Worm (Caenorhabditis elegans) whole organism, late embryonic: ENCODE results near the gene F01G10.4.

Source experiments
- C08G9.2 ChIP-seq: sonication (generic microtip); optimal IDR thresholded peaks from 2 replicates; lab custom pipeline; 2016; ENCODE audit warnings: mild to moderate bottlenecking, missing genetic modification characterization, moderate library complexity, missing compliant biosample characterization
- F13H6.1 ChIP-seq: sonication (generic microtip); optimal IDR thresholded peaks from 2 replicates; lab custom pipeline; 2016; ENCODE audit warnings: missing genetic modification characterization, missing compliant biosample characterization
- K02D7.2 ChIP-seq: sonication (generic microtip); optimal IDR thresholded peaks from 2 replicates; lab custom pipeline; 2017; ENCODE audit warnings: mild to moderate bottlenecking, missing genetic modification characterization, missing compliant biosample characterization
- T23F11.4 ChIP-seq: fragments of 200-800 bp; sonication (Bioruptor generic); optimal IDR thresholded peaks from 2 replicates; lab custom pipeline; 2018; ENCODE audit warnings: mild to moderate bottlenecking, missing genetic modification characterization, missing compliant biosample characterization
- Y22D7AL.16 ChIP-seq: sonication (generic microtip); optimal IDR thresholded peaks from 2 replicates; lab custom pipeline; 2016; ENCODE audit warnings: missing genetic modification characterization, missing compliant biosample characterization
- ahr-1 ChIP-seq: sonication (generic microtip); optimal IDR thresholded peaks from 2 replicates; lab custom pipeline; 2016; ENCODE audit warnings: missing genetic modification characterization, missing compliant biosample characterization
- ceh-14 ChIP-seq: sonication (generic microtip); optimal IDR thresholded peaks from 2 replicates; lab custom pipeline; 2016; ENCODE audit warnings: missing genotype, missing genetic modification characterization, missing compliant biosample characterization
- ceh-2 ChIP-seq: sonication (generic microtip); optimal IDR thresholded peaks from 2 replicates; lab custom pipeline; 2016; ENCODE audit warnings: missing genotype, missing genetic modification characterization, missing compliant biosample characterization
- ceh-31 ChIP-seq: sonication (generic microtip); optimal IDR thresholded peaks from 2 replicates; lab custom pipeline; 2016; ENCODE audit warnings: missing genetic modification characterization, missing compliant biosample characterization
- ceh-48 ChIP-seq: sonication (generic microtip); optimal IDR thresholded peaks from 2 replicates; lab custom pipeline; 2016; ENCODE audit warnings: missing genetic modification characterization, inconsistent platforms, missing compliant biosample characterization
- ceh-9 ChIP-seq: sonication (generic microtip); optimal IDR thresholded peaks from 2 replicates; lab custom pipeline; 2016; ENCODE audit warnings: mild to moderate bottlenecking, missing genetic modification characterization, inconsistent platforms, missing compliant biosample characterization
- dmd-4 ChIP-seq: sonication (generic microtip); optimal IDR thresholded peaks from 2 replicates; lab custom pipeline; 2016; ENCODE audit warnings: borderline replicate concordance, missing genetic modification characterization, missing compliant biosample characterization
- dve-1 ChIP-seq: sonication (generic microtip); optimal IDR thresholded peaks from 2 replicates; lab custom pipeline; 2017; ENCODE audit warnings: antibody characterized with exemption, mild to moderate bottlenecking, missing genetic modification characterization, missing compliant biosample characterization
- elt-4 ChIP-seq: sonication (generic microtip); optimal IDR thresholded peaks from 2 replicates; lab custom pipeline; 2016; ENCODE audit warnings: missing genetic modification characterization, missing compliant biosample characterization
- fax-1 ChIP-seq: sonication (generic microtip); optimal IDR thresholded peaks from 2 replicates; lab custom pipeline; 2016; ENCODE audit warnings: missing genotype, missing genetic modification characterization, missing compliant biosample characterization
- gmeb-2 ChIP-seq: sonication (generic microtip); optimal IDR thresholded peaks from 2 replicates; lab custom pipeline; 2016; ENCODE audit warnings: missing genetic modification characterization, inconsistent platforms, missing compliant biosample characterization
- hlh-13 ChIP-seq: fragments of 200-800 bp; sonication (Bioruptor generic); optimal IDR thresholded peaks from 2 replicates; lab custom pipeline; 2018; ENCODE audit warnings: mild to moderate bottlenecking, missing genetic modification characterization, missing compliant biosample characterization
- hlh-30 ChIP-seq: sonication (generic microtip); optimal IDR thresholded peaks from 2 replicates; lab custom pipeline; 2017; ENCODE audit warnings: antibody characterized with exemption, missing genetic modification characterization, missing compliant biosample characterization; ENCODE audit not compliant: insufficient read depth
- hlh-6 ChIP-seq: sonication (generic microtip); optimal IDR thresholded peaks from 2 replicates; lab custom pipeline; 2016; ENCODE audit warnings: missing genotype, missing genetic modification characterization, missing compliant biosample characterization
- hlh-8 ChIP-seq: sonication (generic microtip); optimal IDR thresholded peaks from 2 replicates; lab custom pipeline; 2016; ENCODE audit warnings: missing genotype, missing genetic modification characterization, missing compliant biosample characterization
- mec-3 ChIP-seq: sonication (generic microtip); optimal IDR thresholded peaks from 2 replicates; lab custom pipeline; 2016; ENCODE audit warnings: borderline replicate concordance, missing genetic modification characterization, missing compliant biosample characterization
- nfya-1 ChIP-seq: sonication (generic microtip); optimal IDR thresholded peaks from 2 replicates; lab custom pipeline; 2017; ENCODE audit warnings: missing genetic modification characterization, mild to moderate bottlenecking, missing compliant biosample characterization, antibody characterized with exemption, moderate library complexity
- nhr-11 ChIP-seq: fragments of 150-350 bp; optimal IDR thresholded peaks from 2 replicates; lab custom pipeline; 2014; ENCODE audit warnings: missing biosample characterization, missing genetic modification characterization
- odd-2 ChIP-seq: sonication (generic microtip); optimal IDR thresholded peaks from 2 replicates; lab custom pipeline; 2017; ENCODE audit warnings: antibody characterized with exemption, mild to moderate bottlenecking, missing genetic modification characterization, missing compliant biosample characterization
- pag-3 ChIP-seq: sonication (generic microtip); optimal IDR thresholded peaks from 2 replicates; lab custom pipeline; 2016; ENCODE audit warnings: missing compliant biosample characterization, missing genetic modification characterization, borderline replicate concordance
- pat-9 ChIP-seq: fragments of 200-800 bp; sonication (Bioruptor generic); optimal IDR thresholded peaks from 2 replicates; lab custom pipeline; 2018; ENCODE audit warnings: mild to moderate bottlenecking, missing genetic modification characterization, moderate library complexity, missing compliant biosample characterization
- pax-1 ChIP-seq: fragments of 150-350 bp; optimal IDR thresholded peaks from 2 replicates; lab custom pipeline; 2014; ENCODE audit warnings: missing biosample characterization, missing genetic modification characterization
- pha-4 ChIP-seq: fragments of 150-350 bp; optimal IDR thresholded peaks from 2 replicates; lab custom pipeline; 2018; ENCODE audit warnings: missing biosample characterization, missing genetic modification reagents, missing genetic modification characterization
- pqm-1 ChIP-seq: sonication (generic microtip); optimal IDR thresholded peaks from 2 replicates; lab custom pipeline; 2016; ENCODE audit warnings: missing genetic modification characterization, missing compliant biosample characterization
- ref-2 ChIP-seq: sonication (generic microtip); optimal IDR thresholded peaks from 2 replicates; lab custom pipeline; 2016; ENCODE audit warnings: missing genetic modification characterization, missing compliant biosample characterization
- sdc-2 ChIP-seq: sonication (generic microtip); optimal IDR thresholded peaks from 2 replicates; lab custom pipeline; 2016; ENCODE audit warnings: missing genotype, missing genetic modification characterization, missing compliant biosample characterization
- tbx-7 ChIP-seq: sonication (generic microtip); optimal IDR thresholded peaks from 2 replicates; lab custom pipeline; 2016; ENCODE audit warnings: missing genotype, missing genetic modification characterization, missing compliant biosample characterization
- ttx-3 ChIP-seq: sonication (generic microtip); optimal IDR thresholded peaks from 2 replicates; lab custom pipeline; 2016; ENCODE audit warnings: missing genetic modification reagents, missing genetic modification characterization, missing compliant biosample characterization
- unc-3 ChIP-seq, 2 experiments: fragments of 200-800 bp in 1 of 2; sonication (Bioruptor generic) in 1 of 2; sonication (generic microtip) in 1 of 2; conservative IDR thresholded peaks in 1 of 2; optimal IDR thresholded peaks in 1 of 2; 2 replicates each; pipeline versions ENCODE4 v1.3.6 to Lab custom; 2016 to 2022; ENCODE audit warnings: missing compliant biosample characterization in 2 of 2, missing genetic modification characterization in 2 of 2, missing genetic modification reagents in 1 of 2
- ztf-16 ChIP-seq: sonication (generic microtip); optimal IDR thresholded peaks from 2 replicates; lab custom pipeline; 2017; ENCODE audit warnings: missing genetic modification characterization, missing compliant biosample characterization

The F01G10.4 gene

ce11 chrIV:10216078-10216477, 16.3 kb downstream of the F01G10.4 start, which contains the start of gene col-124:
Gene col-124 (plus strand): TSS chrIV:10216451.
- TF ChIP-seq unc-3 (GFP tag; conservative IDR thresholded peaks at IDR 0.05; lab: Robert Waterston, UW) (no peak), unc-3 (tag; optimal IDR thresholded peaks at IDR 0.05; lab: Kevin White, UChicago) (no peak), ceh-14 (tag; lab: Kevin White, UChicago) (no peak), ztf-16 (tag; lab: Kevin White, UChicago) (no peak), Y22D7AL.16 (tag; lab: Kevin White, UChicago) (no peak), hlh-8 (tag; lab: Kevin White, UChicago) (no peak), ahr-1 (tag; lab: Kevin White, UChicago) (no peak), odd-2 (tag; lab: Kevin White, UChicago) (no peak), tbx-7 (no peak), hlh-30 (no peak), hlh-13 (GFP tag; lab: Kevin White, UChicago) (no peak), K02D7.2 (tag; lab: Kevin White, UChicago) (no peak), F13H6.1 (tag; lab: Kevin White, UChicago) (no peak)

- TF ChIP-seq pat-9 (tag; lab: Kevin White, UChicago) (no peak), tbx-7 (no peak), pqm-1 (tag; lab: Kevin White, UChicago) (no peak), ceh-31 (tag; lab: Kevin White, UChicago) (no peak)
Measured at ce11 chrIV:10215393-10215792, 17.0 kb downstream of the F01G10.4 start.

- TF ChIP-seq pha-4 (no peak), dve-1 (tag; lab: Kevin White, UChicago) (no peak), hlh-6 (no peak)
Measured at ce11 chrIV:10214811-10215210, 17.5 kb downstream of the F01G10.4 start, which contains the start of gene abt-1. Gene abt-1 (minus strand): TSS chrIV:10214911.

- TF ChIP-seq gmeb-2 (tag; lab: Kevin White, UChicago) (no peak), fax-1 (tag; lab: Kevin White, UChicago) (no peak), dmd-4 (no peak), pag-3 (tag; lab: Kevin White, UChicago) (no peak), nhr-11 (tag; lab: Kevin White, UChicago) (no peak), sdc-2 (tag; lab: Kevin White, UChicago) (no peak), pax-1 (tag; lab: Kevin White, UChicago) (no peak), ceh-9 (tag; lab: Kevin White, UChicago) (no peak), tbx-7 (no peak), K02D7.2 (tag; lab: Kevin White, UChicago) (no peak), nfya-1 (tag; lab: Kevin White, UChicago) (no peak), ref-2 (tag; lab: Kevin White, UChicago) (no peak), ceh-48 (tag; lab: Kevin White, UChicago) (no peak), T23F11.4 (GFP tag; lab: Kevin White, UChicago) (no peak), elt-4 (tag; lab: Kevin White, UChicago) (no peak), ztf-16 (tag; lab: Kevin White, UChicago) (no peak), C08G9.2 (no peak)
Measured at ce11 chrIV:10206182-10206581, 26.2 kb downstream of the F01G10.4 start, which contains the start of gene K04D7.6. Gene K04D7.6 (minus strand): TSS chrIV:10206282.

ce11 chrIV:10197317-10197867, 35.0 kb downstream of the F01G10.4 start, which contains the start of gene gon-4:
Gene gon-4 (plus strand): TSS chrIV:10197817.
- TF ChIP-seq mec-3 (tag; lab: Kevin White, UChicago) (no peak), ceh-31 (tag; lab: Kevin White, UChicago) (peak; percentile 19), ttx-3 (tag; lab: Kevin White, UChicago) (no peak), ceh-2 (peak; percentile 28)
- TF ChIP-seq, all 69 proteins: peak for 2
